Worm (Caenorhabditis elegans): ENCODE measurements around the gene Y61A9LA.3.
A peak's percentile ranks its signal among the peaks of the same experiment; 100 is the strongest.

Y61A9LA.3 gene

ce11 chrV:4570833-4571232 lies at the start of gene Y61A9LA.3:
TSS of gene Y61A9LA.3 (plus strand) at chrV:4571133.
- no peak for TF ChIP-seq skn-1 (tag; optimal IDR thresholded peaks at IDR 0.05)
- no peak for TF ChIP-seq fos-1 (tag; optimal IDR thresholded peaks at IDR 0.05)
- no peak for TF ChIP-seq ceh-9 (tag; optimal IDR thresholded peaks at IDR 0.05)
- no peak for TF ChIP-seq egl-27 (tag; optimal IDR thresholded peaks at IDR 0.05)
- no peak for TF ChIP-seq ceh-16 (tag; optimal IDR thresholded peaks at IDR 0.05)
- TF ChIP-seq lsy-12 (tag; optimal IDR thresholded peaks at IDR 0.05), result no peak
- TF ChIP-seq lin-15B (tag; optimal IDR thresholded peaks at IDR 0.05), result no peak
- no peak for TF ChIP-seq hmg-11 (tag; optimal IDR thresholded peaks at IDR 0.05)
- TF ChIP-seq nhr-25 (tag; optimal IDR thresholded peaks at IDR 0.05), result no peak

- peak; percentile 53 for TF ChIP-seq nhr-23 (tag; optimal IDR thresholded peaks at IDR 0.05)
- no peak for TF ChIP-seq nhr-25 (tag; optimal IDR thresholded peaks at IDR 0.05)
Observed at ce11 chrV:4523312-4523711, 47.6 kb upstream of the Y61A9LA.3 start.

DNA sequence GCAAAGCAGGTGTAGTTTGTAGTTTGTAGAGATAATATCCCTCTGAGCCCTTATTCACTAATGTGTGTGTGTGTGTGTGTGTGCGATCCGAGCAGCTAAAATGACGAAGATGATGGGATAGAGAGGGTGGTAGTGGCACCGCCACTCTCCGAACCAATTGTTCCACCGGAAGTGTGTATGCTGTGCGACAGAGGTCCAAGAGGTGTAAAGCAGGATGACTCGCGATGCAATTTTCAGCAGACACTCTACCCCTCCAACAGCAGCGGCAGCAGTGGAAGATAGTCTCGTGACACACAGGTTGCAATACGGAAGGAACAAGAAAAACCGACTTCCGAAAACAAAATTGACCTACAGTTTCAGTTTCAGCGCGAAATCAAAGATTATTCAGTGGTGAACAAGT lies 47.1 kb upstream of the Y61A9LA.3 start:
- TF ChIP-seq sea-2 (GFP tag; optimal IDR thresholded peaks at IDR 0.05), result no peak
- TF ChIP-seq elt-2 (tag; optimal IDR thresholded peaks at IDR 0.05), result no peak
- no peak for TF ChIP-seq nhr-25 (tag; optimal IDR thresholded peaks at IDR 0.05)
- TF ChIP-seq fos-1 (tag; optimal IDR thresholded peaks at IDR 0.05), result no peak
- TF ChIP-seq hmg-11 (tag; optimal IDR thresholded peaks at IDR 0.05), result no peak
- no peak for TF ChIP-seq ceh-16 (tag; optimal IDR thresholded peaks at IDR 0.05)
- no peak for TF ChIP-seq pqm-1 (tag; optimal IDR thresholded peaks at IDR 0.05)
- TF ChIP-seq nhr-67 (tag; optimal IDR thresholded peaks at IDR 0.05), result no peak
- no peak for TF ChIP-seq nhr-12 (tag; optimal IDR thresholded peaks at IDR 0.05)
- TF ChIP-seq mml-1 (tag; optimal IDR thresholded peaks at IDR 0.05), result no peak
- no peak for TF ChIP-seq pha-4 (tag; optimal IDR thresholded peaks at IDR 0.05)
- TF ChIP-seq mdl-1 (tag; optimal IDR thresholded peaks at IDR 0.05), result no peak
- no peak for TF ChIP-seq lin-15B (tag; optimal IDR thresholded peaks at IDR 0.05)
- no peak for TF ChIP-seq zag-1 (tag; optimal IDR thresholded peaks at IDR 0.05)
- TF ChIP-seq nhr-77 (tag; optimal IDR thresholded peaks at IDR 0.05), result no peak
- TF ChIP-seq skn-1 (tag; optimal IDR thresholded peaks at IDR 0.05), result no peak
- TF ChIP-seq egl-27 (tag; optimal IDR thresholded peaks at IDR 0.05), result no peak
- TF ChIP-seq R02D3.7 (tag; optimal IDR thresholded peaks at IDR 0.05), result no peak
- TF ChIP-seq nhr-23 (tag; optimal IDR thresholded peaks at IDR 0.05), result no peak

DNA sequence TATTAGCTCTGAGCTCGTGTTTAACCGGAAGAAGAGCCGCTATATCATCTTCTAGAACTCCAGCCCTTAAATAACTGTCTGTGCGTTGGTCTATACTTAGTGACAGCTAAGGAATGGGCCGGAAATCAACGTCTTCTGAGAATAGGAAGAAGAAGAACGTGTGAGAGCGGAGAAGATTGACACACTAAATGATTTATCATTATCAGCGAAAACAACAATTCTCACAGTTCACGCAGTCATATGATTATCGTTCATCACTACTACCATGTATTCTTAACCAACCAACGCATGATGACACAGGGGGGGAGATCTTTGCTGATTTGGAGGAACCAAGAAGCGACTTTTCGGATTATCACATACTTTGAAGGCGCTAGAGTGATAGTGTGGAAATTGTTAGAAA lies 46.6 kb upstream of the Y61A9LA.3 start:
- TF ChIP-seq elt-3 (tag; optimal IDR thresholded peaks at IDR 0.05) (no peak), nhr-23 (tag; optimal IDR thresholded peaks at IDR 0.05) (peak; percentile 68)

DNA sequence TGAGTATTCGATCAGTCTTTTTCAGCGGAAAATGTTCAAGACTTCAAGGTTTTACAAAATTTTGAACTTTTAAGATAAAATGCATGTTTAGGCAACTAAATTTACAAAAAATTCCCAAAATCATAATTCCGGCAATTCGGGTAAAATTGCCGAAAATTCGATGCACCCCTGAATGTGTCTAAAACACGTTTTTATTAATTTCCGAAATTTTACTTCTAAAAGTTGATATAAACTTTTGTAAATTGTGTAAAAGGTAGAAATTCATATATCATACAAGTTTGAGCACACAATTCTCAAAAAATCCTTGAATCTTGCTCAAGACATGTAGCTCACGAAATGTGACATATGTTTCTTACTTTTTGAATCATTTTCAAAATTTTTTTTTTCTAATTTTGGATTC lies 45.8 kb upstream of the Y61A9LA.3 start:
- TF ChIP-seq aly-2 (tag; optimal IDR thresholded peaks at IDR 0.05) (no peak), snpc-4 (tag; optimal IDR thresholded peaks at IDR 0.05) (no peak), pqm-1 (tag; optimal IDR thresholded peaks at IDR 0.05) (no peak), zag-1 (tag; optimal IDR thresholded peaks at IDR 0.05) (no peak), nhr-77 (tag; optimal IDR thresholded peaks at IDR 0.05) (no peak), mml-1 (tag; optimal IDR thresholded peaks at IDR 0.05) (no peak), sea-2 (GFP tag; optimal IDR thresholded peaks at IDR 0.05) (no peak), ama-1 (optimal IDR thresholded peaks at IDR 0.05) (no peak), eor-1 (tag; optimal IDR thresholded peaks at IDR 0.05) (no peak), lsy-12 (tag; optimal IDR thresholded peaks at IDR 0.05) (no peak), egl-5 (tag; optimal IDR thresholded peaks at IDR 0.05) (no peak), tbx-2 (tag; optimal IDR thresholded peaks at IDR 0.05) (no peak), mdl-1 (tag; optimal IDR thresholded peaks at IDR 0.05) (no peak), ceh-9 (tag; optimal IDR thresholded peaks at IDR 0.05) (no peak), lin-15B (tag; optimal IDR thresholded peaks at IDR 0.05) (no peak)

- no peak for TF ChIP-seq nhr-77 (tag; optimal IDR thresholded peaks at IDR 0.05)
- TF ChIP-seq hmg-11 (tag; optimal IDR thresholded peaks at IDR 0.05), result no peak
- TF ChIP-seq mdl-1 (tag; optimal IDR thresholded peaks at IDR 0.05), result no peak
- no peak for TF ChIP-seq snpc-4 (tag; optimal IDR thresholded peaks at IDR 0.05)
- TF ChIP-seq egl-27 (tag; optimal IDR thresholded peaks at IDR 0.05), result no peak
- TF ChIP-seq nhr-76 (tag; optimal IDR thresholded peaks at IDR 0.05), result no peak
- TF ChIP-seq ZK546.5 (tag; optimal IDR thresholded peaks at IDR 0.05), result no peak
Observed at ce11 chrV:4525512-4525911, 45.4 kb upstream of the Y61A9LA.3 start.
